Worm (Caenorhabditis elegans) whole organism, late embryonic: Measurements from ENCODE around the gene rgs-5.

Experiments used
- K09A11.1 ChIP-seq: sonication (generic microtip); optimal IDR thresholded peaks from 2 replicates; lab custom pipeline; 2017; ENCODE audit warnings: antibody characterized with exemption, mild to moderate bottlenecking, missing genetic modification characterization, missing compliant biosample characterization; ENCODE audit not compliant: insufficient read depth
- T23F11.4 ChIP-seq: fragments of 200-800 bp; sonication (Bioruptor generic); optimal IDR thresholded peaks from 2 replicates; lab custom pipeline; 2018; ENCODE audit warnings: mild to moderate bottlenecking, missing genetic modification characterization, missing compliant biosample characterization
- ama-1 ChIP-seq: fragments of 150-350 bp; optimal IDR thresholded peaks from 2 replicates; lab custom pipeline; 2014
- ceh-18 ChIP-seq: sonication (generic microtip); optimal IDR thresholded peaks from 2 replicates; lab custom pipeline; 2016; ENCODE audit warnings: missing genetic modification characterization, missing compliant biosample characterization
- ceh-24 ChIP-seq: sonication (generic microtip); optimal IDR thresholded peaks from 2 replicates; lab custom pipeline; 2016; ENCODE audit warnings: mild to moderate bottlenecking, missing genetic modification characterization, missing compliant biosample characterization
- ceh-30 ChIP-seq: fragments of 150-350 bp; optimal IDR thresholded peaks from 2 replicates; lab custom pipeline; 2014; ENCODE audit warnings: missing biosample characterization, missing genetic modification characterization
- ceh-31 ChIP-seq: sonication (generic microtip); optimal IDR thresholded peaks from 2 replicates; lab custom pipeline; 2016; ENCODE audit warnings: missing genetic modification characterization, missing compliant biosample characterization
- ceh-34 ChIP-seq: sonication (generic microtip); optimal IDR thresholded peaks from 2 replicates; lab custom pipeline; 2016; ENCODE audit warnings: mild to moderate bottlenecking, missing genetic modification characterization, missing compliant biosample characterization
- ceh-45 ChIP-seq: fragments of 200-800 bp; sonication (Bioruptor generic); IDR thresholded peaks from 2 replicates; pipeline ENCODE4 v1.3.6; 2022; ENCODE audit warnings: missing genetic modification reagents, missing genetic modification characterization, missing compliant biosample characterization
- ceh-48 ChIP-seq: sonication (generic microtip); optimal IDR thresholded peaks from 2 replicates; lab custom pipeline; 2016; ENCODE audit warnings: missing genetic modification characterization, inconsistent platforms, missing compliant biosample characterization
- ceh-9 ChIP-seq: sonication (generic microtip); optimal IDR thresholded peaks from 2 replicates; lab custom pipeline; 2016; ENCODE audit warnings: mild to moderate bottlenecking, missing genetic modification characterization, inconsistent platforms, missing compliant biosample characterization
- che-1 ChIP-seq: sonication (generic microtip); optimal IDR thresholded peaks from 2 replicates; lab custom pipeline; 2016; ENCODE audit warnings: mild to moderate bottlenecking, missing genetic modification characterization, missing compliant biosample characterization
- dve-1 ChIP-seq: sonication (generic microtip); optimal IDR thresholded peaks from 2 replicates; lab custom pipeline; 2017; ENCODE audit warnings: antibody characterized with exemption, mild to moderate bottlenecking, missing genetic modification characterization, missing compliant biosample characterization
- elt-2 ChIP-seq: sonication (generic microtip); optimal IDR thresholded peaks from 2 replicates; lab custom pipeline; 2016; ENCODE audit warnings: missing genetic modification reagents, missing genetic modification characterization, missing compliant biosample characterization
- ets-4 ChIP-seq: sonication (generic microtip); optimal IDR thresholded peaks from 2 replicates; lab custom pipeline; 2016; ENCODE audit warnings: missing genetic modification characterization, missing compliant biosample characterization
- eyg-1 ChIP-seq: sonication (generic microtip); optimal IDR thresholded peaks from 2 replicates; lab custom pipeline; 2016; ENCODE audit warnings: missing genotype, missing genetic modification characterization, missing compliant biosample characterization
- fax-1 ChIP-seq: sonication (generic microtip); optimal IDR thresholded peaks from 2 replicates; lab custom pipeline; 2016; ENCODE audit warnings: missing genotype, missing genetic modification characterization, missing compliant biosample characterization
- hlh-15 ChIP-seq: sonication (generic microtip); optimal IDR thresholded peaks from 2 replicates; lab custom pipeline; 2016; ENCODE audit warnings: missing genetic modification characterization, missing compliant biosample characterization
- hlh-30 ChIP-seq: sonication (generic microtip); optimal IDR thresholded peaks from 2 replicates; lab custom pipeline; 2017; ENCODE audit warnings: antibody characterized with exemption, missing genetic modification characterization, missing compliant biosample characterization; ENCODE audit not compliant: insufficient read depth
- hlh-6 ChIP-seq: sonication (generic microtip); optimal IDR thresholded peaks from 2 replicates; lab custom pipeline; 2016; ENCODE audit warnings: missing genotype, missing genetic modification characterization, missing compliant biosample characterization
- hlh-8 ChIP-seq: sonication (generic microtip); optimal IDR thresholded peaks from 2 replicates; lab custom pipeline; 2016; ENCODE audit warnings: missing genotype, missing genetic modification characterization, missing compliant biosample characterization
- lin-11 ChIP-seq: fragments of 200-800 bp; sonication (Bioruptor generic); optimal IDR thresholded peaks from 2 replicates; lab custom pipeline; 2018; ENCODE audit warnings: mild to moderate bottlenecking, missing genetic modification characterization, missing compliant biosample characterization
- madf-2 ChIP-seq: sonication (generic microtip); optimal IDR thresholded peaks from 2 replicates; lab custom pipeline; 2017; ENCODE audit warnings: missing genetic modification characterization, missing compliant biosample characterization
- nfya-1 ChIP-seq: sonication (generic microtip); optimal IDR thresholded peaks from 2 replicates; lab custom pipeline; 2017; ENCODE audit warnings: missing genetic modification characterization, mild to moderate bottlenecking, missing compliant biosample characterization, antibody characterized with exemption, moderate library complexity
- nhr-11 ChIP-seq: fragments of 150-350 bp; optimal IDR thresholded peaks from 2 replicates; lab custom pipeline; 2014; ENCODE audit warnings: missing biosample characterization, missing genetic modification characterization
- nhr-232 ChIP-seq: sonication (generic microtip); optimal IDR thresholded peaks from 2 replicates; lab custom pipeline; 2016; ENCODE audit warnings: missing genetic modification characterization, missing compliant biosample characterization
- npax-4 ChIP-seq: sonication (generic microtip); optimal IDR thresholded peaks from 2 replicates; lab custom pipeline; 2016; ENCODE audit warnings: missing genetic modification characterization, missing compliant biosample characterization
- pag-3 ChIP-seq: sonication (generic microtip); optimal IDR thresholded peaks from 2 replicates; lab custom pipeline; 2016; ENCODE audit warnings: missing compliant biosample characterization, missing genetic modification characterization, borderline replicate concordance
- pat-9 ChIP-seq: fragments of 200-800 bp; sonication (Bioruptor generic); optimal IDR thresholded peaks from 2 replicates; lab custom pipeline; 2018; ENCODE audit warnings: mild to moderate bottlenecking, missing genetic modification characterization, moderate library complexity, missing compliant biosample characterization
- pros-1 ChIP-seq: fragments of 150-350 bp; optimal IDR thresholded peaks from 2 replicates; lab custom pipeline; 2014; ENCODE audit warnings: missing biosample characterization, missing genetic modification reagents, missing genetic modification characterization
- ref-2 ChIP-seq: sonication (generic microtip); optimal IDR thresholded peaks from 2 replicates; lab custom pipeline; 2016; ENCODE audit warnings: missing genetic modification characterization, missing compliant biosample characterization
- rnt-1 ChIP-seq: sonication (generic microtip); optimal IDR thresholded peaks from 2 replicates; lab custom pipeline; 2016; ENCODE audit warnings: missing genetic modification characterization, missing compliant biosample characterization
- sdc-2 ChIP-seq: sonication (generic microtip); optimal IDR thresholded peaks from 2 replicates; lab custom pipeline; 2016; ENCODE audit warnings: missing genotype, missing genetic modification characterization, missing compliant biosample characterization
- sox-4 ChIP-seq: sonication (generic microtip); optimal IDR thresholded peaks from 2 replicates; lab custom pipeline; 2017; ENCODE audit warnings: mild to moderate bottlenecking, missing genetic modification characterization, inconsistent platforms, missing compliant biosample characterization
- tbx-2 ChIP-seq: sonication (generic microtip); optimal IDR thresholded peaks from 2 replicates; lab custom pipeline; 2016; ENCODE audit warnings: missing genetic modification characterization, missing compliant biosample characterization
- unc-3 ChIP-seq, 2 experiments: fragments of 200-800 bp in 1 of 2; sonication (Bioruptor generic) in 1 of 2; sonication (generic microtip) in 1 of 2; conservative IDR thresholded peaks in 1 of 2; optimal IDR thresholded peaks in 1 of 2; 2 replicates each; pipeline versions ENCODE4 v1.3.6 to Lab custom; 2016 to 2022; ENCODE audit warnings: missing compliant biosample characterization in 2 of 2, missing genetic modification characterization in 2 of 2, missing genetic modification reagents in 1 of 2
- unc-42 ChIP-seq: sonication (generic microtip); optimal IDR thresholded peaks from 2 replicates; lab custom pipeline; 2016; ENCODE audit warnings: missing genotype, missing genetic modification characterization, missing compliant biosample characterization
- unc-55 ChIP-seq: sonication (generic microtip); optimal IDR thresholded peaks from 2 replicates; lab custom pipeline; 2017; ENCODE audit warnings: missing biosample characterization, missing genetic modification reagents, missing genetic modification characterization
- zip-5 ChIP-seq: sonication (generic microtip); optimal IDR thresholded peaks from 2 replicates; lab custom pipeline; 2016; ENCODE audit warnings: missing genetic modification characterization, missing compliant biosample characterization

Gene rgs-5

DNA sequence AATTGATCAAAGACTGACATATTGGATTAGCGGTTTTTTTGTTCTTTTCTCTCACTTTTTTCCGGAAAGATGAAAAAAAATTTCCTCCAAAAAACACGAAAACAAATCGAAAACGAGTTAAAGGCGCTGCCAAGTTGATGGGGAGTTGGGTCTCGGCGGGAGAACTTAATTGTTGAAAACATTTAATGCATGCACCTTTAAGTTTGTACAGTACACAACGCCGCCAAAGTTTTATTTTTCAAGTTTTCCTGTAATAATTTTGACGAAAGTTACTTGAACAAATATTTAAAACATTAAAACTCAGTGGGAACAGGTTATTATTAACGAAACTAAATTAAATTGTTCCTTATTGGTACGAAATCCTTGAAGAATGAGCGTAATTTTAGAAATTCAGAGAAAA lies 3.1 kb downstream of the rgs-5 start:
- no peak for TF ChIP-seq zip-5
- TF ChIP-seq T23F11.4: no peak
- no peak for TF ChIP-seq eyg-1 (tag; lab: Kevin White, UChicago)
- TF ChIP-seq ceh-48 (tag; lab: Kevin White, UChicago): no peak
- TF ChIP-seq hlh-8 (tag; lab: Kevin White, UChicago): no peak
- no peak for TF ChIP-seq hlh-15
- TF ChIP-seq K09A11.1 (tag; lab: Kevin White, UChicago): no peak
- TF ChIP-seq sdc-2: no peak
- no peak for TF ChIP-seq lin-11
- TF ChIP-seq ets-4 (tag; lab: Kevin White, UChicago): no peak

ce11 chrIII:5705228-5705888 lies 7.0 kb downstream of the rgs-5 start, which contains the start of gene swp-1:
TSS of gene swp-1 (minus strand) at chrIII:5705525.
- TF ChIP-seq ceh-18 (tag; lab: Kevin White, UChicago) (no peak), npax-4 (tag; lab: Kevin White, UChicago) (no peak), zip-5 (no peak), ref-2 (no peak), pag-3 (tag; lab: Kevin White, UChicago) (no peak), pat-9 (tag; lab: Kevin White, UChicago) (no peak), ceh-9 (tag; lab: Kevin White, UChicago) (no peak), ceh-30 (tag; lab: Kevin White, UChicago) (no peak), ceh-34 (tag; lab: Kevin White, UChicago) (no peak), ceh-31 (no peak), hlh-6 (tag; lab: Kevin White, UChicago) (no peak)

DNA sequence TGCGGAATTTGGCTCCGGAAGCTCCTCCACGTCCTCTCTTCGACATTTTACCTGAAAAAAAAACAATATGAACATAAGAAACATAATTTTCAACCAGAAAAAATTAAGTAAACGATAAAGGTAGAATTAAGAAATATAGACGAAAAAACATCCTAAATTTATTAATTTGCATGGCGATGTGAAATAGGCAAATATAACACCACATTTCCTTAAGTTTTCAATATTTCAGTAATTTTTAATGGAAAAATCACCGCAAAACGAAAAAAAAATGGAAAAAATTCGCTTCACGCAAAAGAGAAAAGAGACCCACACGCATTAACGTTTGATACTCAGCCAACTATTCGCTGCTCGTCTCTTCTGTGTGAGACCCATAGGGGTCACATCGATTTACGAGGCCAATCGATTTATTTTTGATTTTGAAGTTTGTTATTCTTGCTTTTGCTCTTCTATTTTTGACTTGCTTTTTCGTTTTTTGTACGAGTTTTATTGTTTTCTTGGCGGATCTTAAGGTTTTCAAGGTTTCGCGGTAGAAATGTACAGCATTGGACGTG lies 7.8 kb downstream of the rgs-5 start, which contains the start of gene rpl-23:
Gene rpl-23 (minus strand): TSS at position 51 of the 551 bp plus-strand sequence.
- TF ChIP-seq rnt-1 (tag; lab: Kevin White, UChicago) (peak; percentile 5), ama-1 (no peak), nfya-1 (tag; lab: Kevin White, UChicago) (peak; percentile 87), K09A11.1 (tag; lab: Kevin White, UChicago) (peak; percentile 47), ceh-34 (tag; lab: Kevin White, UChicago) (peak; percentile 46), pros-1 (tag; lab: Kevin White, UChicago) (peak; percentile 11), unc-3 (GFP tag; conservative IDR thresholded peaks at IDR 0.05; lab: Robert Waterston, UW) (no peak), unc-3 (tag; optimal IDR thresholded peaks at IDR 0.05; lab: Kevin White, UChicago) (no peak), hlh-30 (peak; percentile 56), unc-55 (GFP tag; lab: Kevin White, UChicago) (peak; percentile 71), unc-42 (tag; lab: Kevin White, UChicago) (peak; percentile 78), dve-1 (peak; percentile 69), ceh-45 (GFP tag; lab: Robert Waterston, UW) (no peak), ceh-24 (tag; lab: Kevin White, UChicago) (no peak), ceh-48 (tag; lab: Kevin White, UChicago) (peak; percentile 98), fax-1 (no peak), ets-4 (tag; lab: Kevin White, UChicago) (peak; percentile 40), tbx-2 (tag; lab: Kevin White, UChicago) (peak; percentile 29), ref-2 (no peak), elt-2 (tag; lab: Kevin White, UChicago) (peak; percentile 24), ceh-31 (peak; percentile 85), ceh-18 (tag; lab: Kevin White, UChicago) (peak; percentile 60)

ce11 chrIII:5707546-5707945 lies 9.2 kb downstream of the rgs-5 start:
- no peak for TF ChIP-seq zip-5
- no peak for TF ChIP-seq sox-4
- TF ChIP-seq che-1: no peak
- no peak for TF ChIP-seq madf-2
- no peak for TF ChIP-seq unc-3 (GFP tag; conservative IDR thresholded peaks at IDR 0.05; lab: Robert Waterston, UW)
- TF ChIP-seq unc-3 (tag; optimal IDR thresholded peaks at IDR 0.05; lab: Kevin White, UChicago): no peak
- TF ChIP-seq nhr-11 (tag; lab: Kevin White, UChicago): no peak
- TF ChIP-seq ceh-30 (tag; lab: Kevin White, UChicago): no peak
- TF ChIP-seq ceh-31: no peak
- TF ChIP-seq nhr-232: no peak
- TF ChIP-seq, all 69 proteins: peak for 0
